Worm (Caenorhabditis elegans): ENCODE data around the gene slc-28.2.

The slc-28.2 gene

ce11 chrV:3470782-3471181 is 10.8 kb downstream of the slc-28.2 start, which contains the start of gene srbc-29:
srbc-29 (minus strand) TSS chrV:3470882.
- no peak for TF ChIP-seq mab-5 (tag; optimal IDR thresholded peaks at IDR 0.05)
- TF ChIP-seq blmp-1 (tag; optimal IDR thresholded peaks at IDR 0.05; ENCODE audit: insufficient read depth) = no peak
- TF ChIP-seq ceh-82 (tag; optimal IDR thresholded peaks at IDR 0.05) = no peak
- TF ChIP-seq zag-1 (tag; optimal IDR thresholded peaks at IDR 0.05) = no peak
- no peak for TF ChIP-seq lin-13 (GFP tag; optimal IDR thresholded peaks at IDR 0.05)
- TF ChIP-seq unc-55 (GFP tag; optimal IDR thresholded peaks at IDR 0.05) = no peak
- TF ChIP-seq dmd-4 (tag; optimal IDR thresholded peaks at IDR 0.05) = no peak
- TF ChIP-seq unc-62 (GFP tag; optimal IDR thresholded peaks at IDR 0.05) = no peak
- no peak for TF ChIP-seq egl-27 (tag; optimal IDR thresholded peaks at IDR 0.05)
- no peak for TF ChIP-seq peb-1 (tag; optimal IDR thresholded peaks at IDR 0.05)

ce11 chrV:3475021-3475420 is 15.0 kb downstream of the slc-28.2 start, which contains the start of gene oac-2:
oac-2 (minus strand) TSS chrV:3475121.
- TF ChIP-seq nhr-12 (tag; optimal IDR thresholded peaks at IDR 0.05) = no peak
- TF ChIP-seq nhr-21 (tag; optimal IDR thresholded peaks at IDR 0.05) = no peak
- no peak for TF ChIP-seq nhr-237 (tag; optimal IDR thresholded peaks at IDR 0.05)
- TF ChIP-seq unc-55 (GFP tag; optimal IDR thresholded peaks at IDR 0.05) = no peak
- no peak for TF ChIP-seq nhr-6 (tag; optimal IDR thresholded peaks at IDR 0.05)
- no peak for TF ChIP-seq sma-9 (GFP tag; optimal IDR thresholded peaks at IDR 0.05)
- TF ChIP-seq sma-9 (tag; optimal IDR thresholded peaks at IDR 0.05) = no peak
- TF ChIP-seq sma-3 (GFP tag; optimal IDR thresholded peaks at IDR 0.05) = no peak
- no peak for TF ChIP-seq nhr-77 (tag; optimal IDR thresholded peaks at IDR 0.05)
- no peak for TF ChIP-seq skn-1 (tag; optimal IDR thresholded peaks at IDR 0.05)
- TF ChIP-seq sem-4 (tag; optimal IDR thresholded peaks at IDR 0.05) = no peak
- TF ChIP-seq Y55F3AM.14 (GFP tag; optimal IDR thresholded peaks at IDR 0.05) = no peak
- no peak for TF ChIP-seq ama-1 (optimal IDR thresholded peaks at IDR 0.05)
- TF ChIP-seq mab-5 (tag; optimal IDR thresholded peaks at IDR 0.05) = no peak

- TF ChIP-seq ztf-1 (GFP tag; conservative IDR thresholded peaks at IDR 0.05) = no peak
- TF ChIP-seq nhr-77 (tag; optimal IDR thresholded peaks at IDR 0.05) = no peak
- no peak for TF ChIP-seq gmeb-1 (tag; optimal IDR thresholded peaks at IDR 0.05)
- no peak for TF ChIP-seq nhr-10 (tag; optimal IDR thresholded peaks at IDR 0.05)
- TF ChIP-seq aly-2 (tag; optimal IDR thresholded peaks at IDR 0.05) = no peak
- no peak for TF ChIP-seq R02D3.7 (tag; optimal IDR thresholded peaks at IDR 0.05)
- TF ChIP-seq lin-39 (tag; optimal IDR thresholded peaks at IDR 0.05) = no peak
- TF ChIP-seq nhr-237 (tag; optimal IDR thresholded peaks at IDR 0.05) = no peak
- no peak for TF ChIP-seq peb-1 (tag; optimal IDR thresholded peaks at IDR 0.05)
- TF ChIP-seq fos-1 (tag; optimal IDR thresholded peaks at IDR 0.05) = no peak
- TF ChIP-seq F13H6.1 (tag; optimal IDR thresholded peaks at IDR 0.05) = no peak
- TF ChIP-seq ceh-16 (tag; optimal IDR thresholded peaks at IDR 0.05) = no peak
- no peak for TF ChIP-seq nhr-11 (tag; optimal IDR thresholded peaks at IDR 0.05)
- no peak for TF ChIP-seq ZK546.5 (tag; optimal IDR thresholded peaks at IDR 0.05)
These were observed 16.2 kb downstream of the slc-28.2 start for ce11 chrV:3476228-3476627.

- no peak for TF ChIP-seq ZK546.5 (tag; optimal IDR thresholded peaks at IDR 0.05)
- TF ChIP-seq ama-1 (optimal IDR thresholded peaks at IDR 0.05) = no peak
- no peak for TF ChIP-seq egl-27 (tag; optimal IDR thresholded peaks at IDR 0.05)
- TF ChIP-seq mdl-1 (tag; optimal IDR thresholded peaks at IDR 0.05) = no peak
- no peak for TF ChIP-seq nhr-6 (tag; optimal IDR thresholded peaks at IDR 0.05)
- no peak for TF ChIP-seq elt-3 (tag; optimal IDR thresholded peaks at IDR 0.05)
- TF ChIP-seq lin-39 (tag; optimal IDR thresholded peaks at IDR 0.05) = no peak
- no peak for TF ChIP-seq nhr-237 (tag; optimal IDR thresholded peaks at IDR 0.05)
These were observed 17.5 kb downstream of the slc-28.2 start, which contains the start of gene srbc-31 for ce11 chrV:3477496-3477895. srbc-31 (minus strand) TSS chrV:3477596.

ce11 chrV:3480346-3480745 is 20.3 kb downstream of the slc-28.2 start, which contains the start of gene srbc-30:
srbc-30 (minus strand) TSS chrV:3480446.
- TF ChIP-seq nhr-6 (tag; optimal IDR thresholded peaks at IDR 0.05) (no peak), crh-2 (tag; optimal IDR thresholded peaks at IDR 0.05) (no peak), lin-39 (tag; optimal IDR thresholded peaks at IDR 0.05) (no peak), nhr-129 (tag; optimal IDR thresholded peaks at IDR 0.05) (no peak), nhr-237 (tag; optimal IDR thresholded peaks at IDR 0.05) (no peak), sma-9 (GFP tag; optimal IDR thresholded peaks at IDR 0.05) (no peak), sma-9 (tag; optimal IDR thresholded peaks at IDR 0.05) (no peak), mbf-1 (tag; optimal IDR thresholded peaks at IDR 0.05) (no peak)

Measured in whole organism, L2 larva.